Worm (Caenorhabditis elegans): Measurements from ENCODE around the gene acy-3.

- TF ChIP-seq nhr-77 (tag; optimal IDR thresholded peaks at IDR 0.05), result peak; percentile 68
- TF ChIP-seq zfp-2 (tag; optimal IDR thresholded peaks at IDR 0.05), result no peak
- no peak for TF ChIP-seq nhr-11 (tag; optimal IDR thresholded peaks at IDR 0.05)
- TF ChIP-seq ces-1 (GFP tag; optimal IDR thresholded peaks at IDR 0.05), result no peak
- peak; percentile 86 for TF ChIP-seq pqm-1 (tag; optimal IDR thresholded peaks at IDR 0.05)
- no peak for TF ChIP-seq aly-2 (tag; optimal IDR thresholded peaks at IDR 0.05)
- peak in 1 of 2 experiments; percentile 13 for TF ChIP-seq lsy-2 (tag; optimal IDR thresholded peaks at IDR 0.05)
- TF ChIP-seq unc-62 (GFP tag; optimal IDR thresholded peaks at IDR 0.05 in 1 of 2), result no peak
- TF ChIP-seq unc-62 (tag; optimal IDR thresholded peaks at IDR 0.05), result no peak
- no peak for TF ChIP-seq ztf-11 (tag; optimal IDR thresholded peaks at IDR 0.05)
- no peak for TF ChIP-seq set-16 (GFP tag; IDR thresholded peaks at IDR 0.05)
- no peak for TF ChIP-seq mdt-29 (GFP tag; IDR thresholded peaks at IDR 0.05)
- no peak for TF ChIP-seq fos-1 (tag; optimal IDR thresholded peaks at IDR 0.05)
- no peak for TF ChIP-seq nhr-237 (tag; optimal IDR thresholded peaks at IDR 0.05)
Observed at ce11 chrIII:3834800-3835271, 48.6 kb upstream of the acy-3 start, which contains the start of gene cyp-25A2.

Data from whole organism, L4 larva.